Worm (Caenorhabditis elegans) whole organism, L4 larva: ENCODE measurements around the gene ing-3.

Source experiments
- F26F4.8 ChIP-seq: fragments of 200-800 bp; sonication (Bioruptor generic); conservative IDR thresholded peaks from 2 replicates; pipeline ENCODE4 v1.3.6; 2022; ENCODE audit warnings: missing genetic modification characterization, missing compliant biosample characterization
- F37D6.2 ChIP-seq: sonication (generic microtip); optimal IDR thresholded peaks from 2 replicates; lab custom pipeline; 2016; ENCODE audit warnings: mild to moderate bottlenecking, missing genetic modification characterization, missing compliant biosample characterization
- ZK337.2 ChIP-seq: fragments of 200-800 bp; sonication (Bioruptor generic); IDR thresholded peaks from 2 replicates; pipeline ENCODE4 v1.3.6; 2022; ENCODE audit warnings: missing genetic modification reagents, missing genetic modification characterization, missing compliant biosample characterization
- ama-1 ChIP-seq: fragments of 150-350 bp; optimal IDR thresholded peaks from 2 replicates; lab custom pipeline; 2014; ENCODE audit warnings: inconsistent platforms, mixed read lengths
- attf-4 ChIP-seq: sonication (generic microtip); optimal IDR thresholded peaks from 3 replicates; lab custom pipeline; 2017; ENCODE audit warnings: missing biosample characterization, missing genetic modification characterization
- ceh-28 ChIP-seq: fragments of 150-350 bp; optimal IDR thresholded peaks from 2 replicates; lab custom pipeline; 2014; ENCODE audit warnings: missing biosample characterization, missing genetic modification reagents, missing genetic modification characterization
- ctbp-1 ChIP-seq: fragments of 200-800 bp; sonication (Bioruptor generic); IDR thresholded peaks from 2 replicates; pipeline ENCODE4 v1.3.6; 2022; ENCODE audit warnings: missing genetic modification reagents, missing genetic modification characterization, missing compliant biosample characterization
- daf-19 ChIP-seq: fragments of 200-800 bp; sonication (Bioruptor generic); conservative IDR thresholded peaks from 2 replicates; pipeline ENCODE4 v1.3.6; 2022; ENCODE audit warnings: missing genetic modification characterization, missing compliant biosample characterization
- daf-8 ChIP-seq: fragments of 200-800 bp; sonication (Bioruptor generic); IDR thresholded peaks from 2 replicates; pipeline ENCODE4 v1.3.6; 2022; ENCODE audit warnings: missing genetic modification characterization, missing compliant biosample characterization
- egl-43 ChIP-seq: fragments of 200-800 bp; sonication (Bioruptor generic); IDR thresholded peaks from 2 replicates; pipeline ENCODE4 v1.3.6; 2022; ENCODE audit warnings: missing genetic modification reagents, missing genetic modification characterization, missing compliant biosample characterization
- fos-1 ChIP-seq: fragments of 150-350 bp; optimal IDR thresholded peaks from 2 replicates; lab custom pipeline; 2014; ENCODE audit warnings: missing biosample characterization, missing genetic modification characterization
- hlh-30 ChIP-seq: sonication (generic microtip); optimal IDR thresholded peaks from 2 replicates; lab custom pipeline; 2017; ENCODE audit warnings: antibody characterized with exemption, mild to moderate bottlenecking, missing genetic modification characterization, missing compliant biosample characterization; ENCODE audit not compliant: insufficient read depth
- lin-15B ChIP-seq: fragments of 150-350 bp; sonication (generic microtip); optimal IDR thresholded peaks from 3 replicates; lab custom pipeline; 2014; ENCODE audit warnings: missing biosample characterization, missing genetic modification characterization
- lsy-2 ChIP-seq, 2 experiments: fragments of 150-350 bp in 1 of 2; sonication (generic microtip) in 1 of 2; optimal IDR thresholded peaks; 2 replicates each; lab custom pipeline; 2014 to 2017; ENCODE audit warnings: missing biosample characterization in 2 of 2, missing genetic modification characterization in 2 of 2
- madf-9 ChIP-seq: fragments of 200-800 bp; sonication (Bioruptor generic); conservative IDR thresholded peaks from 2 replicates; pipeline ENCODE4 v1.3.6; 2022; ENCODE audit warnings: missing genetic modification reagents, missing genetic modification characterization, missing compliant biosample characterization
- mdl-1 ChIP-seq, 2 experiments: fragments of 150-350 bp in 1 of 2; sonication (generic microtip) in 1 of 2; optimal IDR thresholded peaks; 2 replicates each; lab custom pipeline; 2014 to 2017; ENCODE audit warnings: missing biosample characterization in 2 of 2, missing genetic modification characterization in 2 of 2
- mep-1 ChIP-seq: fragments of 150-350 bp; sonication (generic microtip); optimal IDR thresholded peaks from 3 replicates; lab custom pipeline; 2014; ENCODE audit warnings: missing biosample characterization, missing genetic modification characterization
- mes-2 ChIP-seq: sonication (generic microtip); optimal IDR thresholded peaks from 2 replicates; lab custom pipeline; 2016; ENCODE audit warnings: missing genotype, mild to moderate bottlenecking, missing genetic modification characterization, missing compliant biosample characterization; ENCODE audit not compliant: poor library complexity, severe bottlenecking
- nhr-11 ChIP-seq: fragments of 150-350 bp; optimal IDR thresholded peaks from 2 replicates; lab custom pipeline; 2014; ENCODE audit warnings: missing biosample characterization, missing genetic modification characterization
- nhr-42 ChIP-seq: fragments of 200-800 bp; sonication (Bioruptor generic); IDR thresholded peaks from 2 replicates; pipeline ENCODE4 v1.3.6; 2022; ENCODE audit warnings: missing genetic modification characterization, missing compliant biosample characterization
- nhr-76 ChIP-seq: fragments of 150-350 bp; optimal IDR thresholded peaks from 2 replicates; lab custom pipeline; 2014; ENCODE audit warnings: missing biosample characterization, missing genetic modification characterization
- pha-4 ChIP-seq, 2 experiments: fragments of 150-350 bp in 1 of 2; fragments of 200-800 bp in 1 of 2; sonication (Bioruptor generic) in 1 of 2; IDR thresholded peaks in 1 of 2; optimal IDR thresholded peaks in 1 of 2; 2 replicates each; pipeline versions ENCODE4 v1.3.6 to Lab custom; 2014 to 2022; ENCODE audit warnings: missing genetic modification characterization in 2 of 2, missing genetic modification reagents in 2 of 2, missing biosample characterization in 1 of 2, missing compliant biosample characterization in 1 of 2
- pqm-1 ChIP-seq: sonication (generic microtip); optimal IDR thresholded peaks from 2 replicates; lab custom pipeline; 2017; ENCODE audit warnings: missing biosample characterization, missing genetic modification characterization
- sdz-12 ChIP-seq: fragments of 200-800 bp; sonication (Bioruptor generic); optimal IDR thresholded peaks from 2 replicates; lab custom pipeline; 2018; ENCODE audit warnings: mild to moderate bottlenecking, missing genetic modification characterization, missing compliant biosample characterization
- set-16 ChIP-seq: fragments of 200-800 bp; sonication (Bioruptor generic); IDR thresholded peaks from 2 replicates; pipeline ENCODE4 v1.3.6; 2022; ENCODE audit warnings: missing genetic modification reagents, missing genetic modification characterization, missing compliant biosample characterization
- snpc-1.2 ChIP-seq: fragments of 200-800 bp; sonication (Bioruptor generic); IDR thresholded peaks from 2 replicates; pipeline ENCODE4 v1.3.6; 2022; ENCODE audit warnings: missing genetic modification reagents, missing genetic modification characterization, missing compliant biosample characterization
- tra-1 ChIP-seq: fragments of 200-800 bp; sonication (Bioruptor generic); IDR thresholded peaks from 2 replicates; pipeline ENCODE4 v1.3.6; 2022; ENCODE audit warnings: missing genetic modification reagents, missing genetic modification characterization, missing compliant biosample characterization
- unc-62 ChIP-seq, 3 experiments: fragments of 150-350 bp in 1 of 3; sonication (generic microtip); optimal IDR thresholded peaks in 2 of 3; peaks in 1 of 3; 1 replicate in 1 of 3; 2 replicates in 2 of 3; lab custom pipeline; 2014 to 2017; ENCODE audit warnings: missing biosample characterization in 3 of 3, missing genetic modification characterization in 3 of 3, missing genetic modification reagents in 3 of 3, missing genotype in 1 of 3
- zfp-3 ChIP-seq: fragments of 200-800 bp; sonication (Bioruptor generic); conservative IDR thresholded peaks from 2 replicates; pipeline ENCODE4 v1.3.6; 2022; ENCODE audit warnings: missing genetic modification reagents, missing genetic modification characterization, missing compliant biosample characterization
- zip-2 ChIP-seq: fragments of 150-350 bp; optimal IDR thresholded peaks from 2 replicates; lab custom pipeline; 2014; ENCODE audit warnings: missing biosample characterization, missing genetic modification characterization

The ing-3 gene

ce11 chrII:13888278-13888677, 12.4 kb downstream of the ing-3 start, which contains the start of gene mcd-1 (continued):
- TF ChIP-seq egl-43 (GFP tag; lab: Robert Waterston, UW) = no peak
- TF ChIP-seq mdl-1 (tag; optimal IDR thresholded peaks at IDR 0.05; lab: Kevin White, UChicago) = no peak
- TF ChIP-seq set-16 (GFP tag; lab: Robert Waterston, UW) = no peak
- TF ChIP-seq F26F4.8 (GFP tag; lab: Robert Waterston, UW) = no peak
- TF ChIP-seq pqm-1 (tag; lab: Kevin White, UChicago) = no peak
- peak; percentile 22 for TF ChIP-seq F37D6.2 (tag; lab: Kevin White, UChicago)
- no peak for TF ChIP-seq tra-1 (GFP tag; lab: Robert Waterston, UW)
- TF ChIP-seq daf-19 (GFP tag; lab: Robert Waterston, UW) = no peak
- TF ChIP-seq madf-9 = no peak
- TF ChIP-seq pha-4 (GFP tag; IDR thresholded peaks at IDR 0.05; lab: Robert Waterston, UW) = no peak
- TF ChIP-seq pha-4 (tag; optimal IDR thresholded peaks at IDR 0.05; lab: Kevin White, UChicago) = peak; percentile 1
- peak; percentile 56 for TF ChIP-seq mep-1 (tag; lab: Kevin White, UChicago)
- TF ChIP-seq, all 104 proteins: peak for 25

- TF ChIP-seq ZK337.2 (no peak), zip-2 (tag; lab: Kevin White, UChicago) (no peak), nhr-42 (GFP tag; lab: Robert Waterston, UW) (0 out of 2 replicates have a peak, but pooled peaks have one; percentile 50), attf-4 (tag; lab: Kevin White, UChicago) (no peak), ctbp-1 (no peak), fos-1 (tag; lab: Kevin White, UChicago) (no peak), set-16 (GFP tag; lab: Robert Waterston, UW) (peak; percentile 98)
These were observed 20.5 kb downstream of the ing-3 start for ce11 chrII:13896279-13896774.

- peak; percentile 83 for TF ChIP-seq ceh-28 (tag; lab: Kevin White, UChicago)
- no peak for TF ChIP-seq daf-8
These were observed 23.9 kb downstream of the ing-3 start for ce11 chrII:13899777-13900176.

- no peak for TF ChIP-seq zfp-3 (GFP tag; lab: Robert Waterston, UW)
- no peak for TF ChIP-seq sdz-12 (GFP tag; lab: Kevin White, UChicago)
- TF ChIP-seq unc-62 (GFP tag; optimal IDR thresholded peaks at IDR 0.05 in 1 of 2; lab: Kevin White, UChicago) = peak in 1 of 2 experiments; percentile 86
- TF ChIP-seq unc-62 (tag; optimal IDR thresholded peaks at IDR 0.05; lab: Kevin White, UChicago) = no peak
- no peak for TF ChIP-seq snpc-1.2
These were observed 26.2 kb downstream of the ing-3 start, which contains the start of gene W02B8.1 for ce11 chrII:13902014-13902413. TSS of gene W02B8.1 (minus strand) at chrII:13902114.

- no peak for TF ChIP-seq daf-19 (GFP tag; lab: Robert Waterston, UW)
- TF ChIP-seq mdl-1 (tag; optimal IDR thresholded peaks at IDR 0.05; lab: Kevin White, UChicago) = peak in 1 of 2 experiments; percentile 26
- no peak for TF ChIP-seq ctbp-1
- TF ChIP-seq lsy-2 (tag; optimal IDR thresholded peaks at IDR 0.05; lab: Kevin White, UChicago) = peak in 1 of 2 experiments; percentile 28
- no peak for TF ChIP-seq lin-15B (tag; lab: Kevin White, UChicago)
- no peak for TF ChIP-seq mes-2
- TF ChIP-seq unc-62 (GFP tag; optimal IDR thresholded peaks at IDR 0.05 in 1 of 2; lab: Kevin White, UChicago) = peak in 1 of 2 experiments; percentile 93
- no peak for TF ChIP-seq unc-62 (tag; optimal IDR thresholded peaks at IDR 0.05; lab: Kevin White, UChicago)
- no peak for TF ChIP-seq daf-8
- TF ChIP-seq nhr-11 = peak; percentile 10
- no peak for TF ChIP-seq ama-1 (lab: Kevin White, UChicago)
- no peak for TF ChIP-seq nhr-76 (tag; lab: Kevin White, UChicago)
- TF ChIP-seq hlh-30 (tag; lab: Kevin White, UChicago) = peak; percentile 8
These were observed 27.6 kb downstream of the ing-3 start for ce11 chrII:13903482-13903881.
